Fruit fly (Drosophila melanogaster) whole organism, embryonic: Measurements from ENCODE around the gene Atg8b.

Source experiments
- Ada2b ChIP-seq: fragments of 200-800 bp; sonication (Bioruptor generic); IDR thresholded peaks from 2 replicates; pipeline ENCODE4 v1.3.6; 2022; ENCODE audit warnings: missing biosample characterization, missing genetic modification characterization
- Awh ChIP-seq: fragments of 200-800 bp; sonication (Bioruptor generic); IDR thresholded peaks from 2 replicates; pipeline ENCODE4, ENCODE4 v1.3.6; 2022; ENCODE audit warnings: missing biosample characterization, missing genetic modification characterization
- BtbVII ChIP-seq: fragments of 200-800 bp; sonication (Bioruptor generic); optimal IDR thresholded peaks from 3 replicates; lab custom pipeline; 2017; ENCODE audit warnings: missing biosample characterization, mild to moderate bottlenecking, missing genetic modification characterization
- CG10147 ChIP-seq: fragments of 200-800 bp; sonication (Bioruptor generic); optimal IDR thresholded peaks from 2 replicates; lab custom pipeline; 2019; ENCODE audit warnings: missing biosample characterization, mild to moderate bottlenecking, missing genetic modification characterization, moderate library complexity
- CG10431 ChIP-seq: fragments of 200-800 bp; sonication (Bioruptor generic); optimal IDR thresholded peaks from 3 replicates; lab custom pipeline; 2018; ENCODE audit warnings: missing biosample characterization, mild to moderate bottlenecking, missing genetic modification characterization
- CG11456 ChIP-seq: fragments of 200-800 bp; sonication (Bioruptor generic); IDR thresholded peaks from 3 replicates; pipeline ENCODE4 v1.3.6; 2022; ENCODE audit warnings: missing biosample characterization, missing genetic modification characterization
- CG13123 ChIP-seq: fragments of 200-800 bp; sonication (Bioruptor generic); optimal IDR thresholded peaks from 2 replicates; lab custom pipeline; 2016; ENCODE audit warnings: missing biosample characterization, missing genetic modification characterization
- CG13624 ChIP-seq: fragments of 200-800 bp; sonication (Bioruptor generic); optimal IDR thresholded peaks from 2 replicates; lab custom pipeline; 2016; ENCODE audit warnings: missing biosample characterization, missing genetic modification characterization
- CG14050 ChIP-seq: fragments of 200-800 bp; sonication (Bioruptor generic); IDR thresholded peaks from 3 replicates; pipeline ENCODE4 v1.3.6; 2022; ENCODE audit warnings: missing biosample characterization, missing genetic modification characterization
- CG1603 ChIP-seq: fragments of 200-800 bp; sonication (Bioruptor generic); optimal IDR thresholded peaks from 2 replicates; lab custom pipeline; 2019; ENCODE audit warnings: missing biosample characterization, mild to moderate bottlenecking, missing genetic modification characterization, moderate library complexity
- CG17359 ChIP-seq: fragments of 200-800 bp; sonication (Bioruptor generic); optimal IDR thresholded peaks from 3 replicates; lab custom pipeline; 2018; ENCODE audit warnings: missing biosample characterization, mild to moderate bottlenecking, missing genetic modification characterization, moderate library complexity
- CG17361 ChIP-seq: fragments of 200-800 bp; sonication (Bioruptor generic); IDR thresholded peaks from 3 replicates; pipeline ENCODE4 v1.3.6; 2022; ENCODE audit warnings: missing biosample characterization, missing genetic modification characterization
- CG17612 ChIP-seq: fragments of 200-800 bp; sonication (Bioruptor generic); IDR thresholded peaks from 2 replicates; pipeline ENCODE4 v1.3.6; 2022; ENCODE audit warnings: missing biosample characterization, missing genetic modification characterization
- CG17802 ChIP-seq: fragments of 200-800 bp; sonication (Bioruptor generic); optimal IDR thresholded peaks from 2 replicates; lab custom pipeline; 2018; ENCODE audit warnings: missing biosample characterization, mild to moderate bottlenecking, missing genetic modification characterization, moderate library complexity
- CG18011 ChIP-seq: fragments of 200-800 bp; sonication (Bioruptor generic); optimal IDR thresholded peaks from 2 replicates; lab custom pipeline; 2017; ENCODE audit warnings: missing biosample characterization, missing genetic modification characterization, mild to moderate bottlenecking, moderate library complexity, missing genotype
- CG18599 ChIP-seq: fragments of 200-800 bp; sonication (Bioruptor generic); optimal IDR thresholded peaks from 3 replicates; lab custom pipeline; 2017; ENCODE audit warnings: missing biosample characterization, missing genetic modification characterization, mild to moderate bottlenecking, moderate library complexity, missing genetic modification reagents
- CG18764 ChIP-seq: fragments of 200-800 bp; sonication (Bioruptor generic); optimal IDR thresholded peaks from 3 replicates; lab custom pipeline; 2016; ENCODE audit warnings: missing biosample characterization, missing genetic modification characterization
- CG2120 ChIP-seq: fragments of 200-800 bp; sonication (Bioruptor generic); optimal IDR thresholded peaks from 3 replicates; lab custom pipeline; 2016; ENCODE audit warnings: missing biosample characterization, missing genetic modification characterization
- CG3065 ChIP-seq: fragments of 200-800 bp; sonication (Bioruptor generic); optimal IDR thresholded peaks from 2 replicates; lab custom pipeline; 2016; ENCODE audit warnings: missing biosample characterization, missing genetic modification characterization
- CG32532 ChIP-seq: fragments of 200-800 bp; sonication (Bioruptor generic); IDR thresholded peaks from 2 replicates; pipeline ENCODE4 v1.3.6; 2022; ENCODE audit warnings: missing biosample characterization, missing genetic modification characterization
- CG4282 ChIP-seq: fragments of 200-800 bp; sonication (Bioruptor generic); optimal IDR thresholded peaks from 2 replicates; lab custom pipeline; 2016; ENCODE audit warnings: missing biosample characterization, missing genetic modification characterization
- CG4328 ChIP-seq: fragments of 200-800 bp; sonication (Bioruptor generic); optimal IDR thresholded peaks from 3 replicates; lab custom pipeline; 2017; ENCODE audit warnings: missing biosample characterization, missing genetic modification reagents, missing genetic modification characterization
- CG4404 ChIP-seq: fragments of 200-800 bp; sonication (Bioruptor generic); IDR thresholded peaks from 2 replicates; pipeline ENCODE4 v1.3.6; 2022; ENCODE audit warnings: missing biosample characterization, missing genetic modification characterization
- CG4854 ChIP-seq: fragments of 200-800 bp; sonication (Bioruptor generic); optimal IDR thresholded peaks from 2 replicates; lab custom pipeline; 2016; ENCODE audit warnings: missing biosample characterization, missing genetic modification characterization, inconsistent platforms
- CG5245 ChIP-seq: fragments of 200-800 bp; sonication (Bioruptor generic); optimal IDR thresholded peaks from 3 replicates; lab custom pipeline; 2016; ENCODE audit warnings: missing biosample characterization, missing genetic modification characterization
- CG7987 ChIP-seq: fragments of 200-800 bp; sonication (Bioruptor generic); optimal IDR thresholded peaks from 2 replicates; lab custom pipeline; 2018; ENCODE audit warnings: missing biosample characterization, mild to moderate bottlenecking, missing genetic modification characterization, moderate library complexity
- CG9817 ChIP-seq: fragments of 200-800 bp; sonication (Bioruptor generic); optimal IDR thresholded peaks from 2 replicates; lab custom pipeline; 2018; ENCODE audit warnings: missing biosample characterization, mild to moderate bottlenecking, missing genetic modification characterization, moderate library complexity
- Dbx ChIP-seq: fragments of 200-800 bp; sonication (Bioruptor generic); IDR thresholded peaks from 3 replicates; pipeline ENCODE4 v1.3.6; 2022; ENCODE audit warnings: missing biosample characterization, missing genetic modification characterization
- HHEX ChIP-seq: fragments of 200-800 bp; sonication (Bioruptor generic); optimal IDR thresholded peaks from 3 replicates; lab custom pipeline; 2017; ENCODE audit warnings: missing biosample characterization, mild to moderate bottlenecking, missing genetic modification characterization, missing genetic modification reagents
- Neu2 ChIP-seq: fragments of 200-800 bp; sonication (Bioruptor generic); optimal IDR thresholded peaks from 3 replicates; lab custom pipeline; 2016; ENCODE audit warnings: missing biosample characterization, missing genetic modification characterization, borderline replicate concordance
- Rfx ChIP-seq: fragments of 200-800 bp; sonication (Bioruptor generic); IDR thresholded peaks from 2 replicates; pipeline ENCODE4 v1.3.6; 2022; ENCODE audit warnings: missing biosample characterization, missing genetic modification characterization
- Sox102F ChIP-seq: fragments of 200-800 bp; sonication (Bioruptor generic); optimal IDR thresholded peaks from 2 replicates; lab custom pipeline; 2018; ENCODE audit warnings: missing biosample characterization, mild to moderate bottlenecking, missing genetic modification characterization, moderate library complexity
- Stat92E ChIP-seq, 3 experiments: fragments of >200 bp in 2 of 3; fragments of 200-800 bp in 1 of 3; sonication (Bioruptor generic) in 1 of 3; optimal IDR thresholded peaks; 2 replicates each; lab custom pipeline; 2017 to 2019; ENCODE audit warnings: missing biosample characterization in 3 of 3, missing genetic modification characterization in 3 of 3, mild to moderate bottlenecking in 1 of 3, moderate library complexity in 1 of 3
- bbx ChIP-seq: fragments of 200-800 bp; sonication (Bioruptor generic); IDR thresholded peaks from 2 replicates; pipeline ENCODE4 v1.3.6; 2022; ENCODE audit warnings: missing biosample characterization, missing genetic modification characterization; ENCODE audit not compliant: partially characterized antibody
- cas ChIP-seq: fragments of 200-800 bp; sonication (Bioruptor generic); IDR thresholded peaks from 2 replicates; pipeline ENCODE4 v1.3.6; 2022; ENCODE audit warnings: missing biosample characterization, missing genetic modification characterization
- cg ChIP-seq: fragments of 200-800 bp; sonication (Bioruptor generic); optimal IDR thresholded peaks from 3 replicates; lab custom pipeline; 2019; ENCODE audit warnings: missing biosample characterization, mild to moderate bottlenecking, missing genetic modification characterization, moderate library complexity
- chif ChIP-seq, 2 experiments: fragments of 200-800 bp; sonication (Bioruptor generic); optimal IDR thresholded peaks; 3 replicates each; lab custom pipeline; 2016; ENCODE audit warnings: missing biosample characterization in 2 of 2, missing genetic modification characterization in 2 of 2
- chm ChIP-seq: fragments of 200-800 bp; sonication (Bioruptor generic); IDR thresholded peaks from 2 replicates; pipeline ENCODE4 v1.3.6; 2022; ENCODE audit warnings: missing biosample characterization, missing genetic modification characterization
- ftz-f1 ChIP-seq: fragments of 200-800 bp; sonication (Bioruptor generic); optimal IDR thresholded peaks from 2 replicates; lab custom pipeline; 2016; ENCODE audit warnings: missing biosample characterization, missing genetic modification characterization
- gfzf ChIP-seq: fragments of 200-800 bp; sonication (Bioruptor generic); optimal IDR thresholded peaks from 2 replicates; lab custom pipeline; 2016; ENCODE audit warnings: missing biosample characterization, mild to moderate bottlenecking, missing genetic modification characterization, moderate library complexity
- gt ChIP-seq: fragments of 200-800 bp; sonication (Bioruptor generic); IDR thresholded peaks from 2 replicates; pipeline ENCODE4 v1.3.6; 2022; ENCODE audit warnings: missing biosample characterization, missing genetic modification characterization
- inv ChIP-seq: fragments of 200-800 bp; sonication (Bioruptor generic); IDR thresholded peaks from 2 replicates; pipeline ENCODE4 v1.3.6; 2022; ENCODE audit warnings: missing biosample characterization, missing genetic modification characterization; ENCODE audit not compliant: partially characterized antibody
- lola ChIP-seq, 3 experiments: fragments of >200 bp in 2 of 3; fragments of 200-800 bp in 1 of 3; sonication (Bioruptor generic) in 1 of 3; optimal IDR thresholded peaks; 2 replicates each; lab custom pipeline; 2017 to 2019; ENCODE audit warnings: missing biosample characterization in 3 of 3, missing genetic modification characterization in 3 of 3, mild to moderate bottlenecking in 1 of 3, moderate library complexity in 1 of 3
- seq ChIP-seq: fragments of 200-800 bp; sonication (Bioruptor generic); IDR thresholded peaks from 2 replicates; pipeline ENCODE4 v1.3.6; 2022; ENCODE audit warnings: missing biosample characterization, missing genetic modification characterization
- slp2 ChIP-seq: fragments of 200-800 bp; sonication (Bioruptor generic); optimal IDR thresholded peaks from 2 replicates; lab custom pipeline; 2016; ENCODE audit warnings: missing biosample characterization, missing genetic modification characterization
- sug ChIP-seq: fragments of 200-800 bp; optimal IDR thresholded peaks from 2 replicates; lab custom pipeline; 2019; ENCODE audit warnings: missing biosample characterization, mild to moderate bottlenecking, missing genetic modification characterization, moderate library complexity
- vvl ChIP-seq: fragments of 200-800 bp; sonication (Bioruptor generic); IDR thresholded peaks from 2 replicates; pipeline ENCODE4 v1.3.6; 2022; ENCODE audit warnings: missing biosample characterization, missing genetic modification characterization
- wor ChIP-seq: fragments of 200-800 bp; sonication (Bioruptor generic); IDR thresholded peaks from 2 replicates; pipeline ENCODE4 v1.3.6; 2022; ENCODE audit warnings: missing biosample characterization, missing genetic modification characterization

Gene Atg8b

DNA sequence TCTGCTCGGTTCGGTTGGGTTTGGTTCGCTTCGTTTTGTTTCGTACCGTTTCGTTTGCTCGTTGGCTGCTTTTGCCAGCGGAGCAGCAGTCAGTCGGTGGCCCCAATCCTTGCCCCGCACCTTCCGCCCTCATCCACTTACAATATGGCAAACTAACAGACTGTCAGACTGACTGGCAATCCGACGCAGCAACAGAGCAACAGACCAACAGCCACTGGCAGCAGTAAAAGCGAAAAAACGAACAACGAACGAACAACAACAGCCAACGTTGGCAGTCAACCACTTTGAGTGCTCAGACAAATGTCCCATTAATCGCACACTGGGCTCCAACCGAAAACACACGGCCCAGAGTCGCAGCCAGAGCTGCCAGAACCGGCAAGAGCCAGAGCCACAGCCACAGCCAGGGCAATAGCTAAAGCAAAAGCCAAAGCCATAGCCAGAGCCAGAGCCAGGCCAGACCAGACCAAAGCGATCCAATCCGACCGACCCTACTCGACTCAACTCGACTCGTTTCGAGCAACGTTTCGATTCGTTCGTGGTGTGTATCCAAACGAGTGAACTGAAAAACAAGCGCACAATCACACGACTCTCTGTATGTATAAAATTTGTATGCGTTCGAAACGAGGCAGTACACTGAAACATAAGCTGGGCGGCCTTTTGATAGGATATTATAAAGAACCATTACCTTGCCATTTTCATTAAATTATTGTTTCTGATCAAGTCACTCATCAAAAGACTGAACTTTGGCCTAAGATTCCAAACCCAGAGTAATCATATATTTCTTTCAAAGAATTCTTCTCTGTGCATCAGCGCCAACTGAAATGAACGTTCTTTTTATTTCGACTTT is 20.9 kb downstream of the Atg8b start (continued):
- TF ChIP-seq CG5245 (GFP tag; lab: Kevin White, UChicago) (peak; percentile 99), inv (GFP tag; lab: Robert Waterston, UW) (no peak), Sox102F (GFP tag; lab: Kevin White, UChicago) (peak; percentile 99), CG10147 (GFP tag; lab: Kevin White, UChicago) (peak; percentile 97), CG14050 (peak; percentile 99), sug (tag; lab: Kevin White, UChicago) (peak; percentile 88), CG2120 (GFP tag; lab: Kevin White, UChicago) (peak; percentile 99), CG17612 (GFP tag; lab: Robert Waterston, UW) (peak; percentile 98), CG4282 (GFP tag; lab: Kevin White, UChicago) (peak; percentile 97), vvl (GFP tag; lab: Robert Waterston, UW) (peak; percentile 99), CG17802 (tag; lab: Kevin White, UChicago) (peak; percentile 93), CG18599 (GFP tag; lab: Kevin White, UChicago) (peak; percentile 99), cas (GFP tag; lab: Robert Waterston, UW) (peak; percentile 97), Awh (GFP tag; lab: Robert Waterston, UW) (peak; percentile 99), ftz-f1 (peak; percentile 87), CG18764 (GFP tag; lab: Kevin White, UChicago) (peak; percentile 99), CG1603 (tag; lab: Kevin White, UChicago) (peak; percentile 98), Neu2 (peak; percentile 90), CG32532 (GFP tag; lab: Robert Waterston, UW) (peak; percentile 99), gt (peak; percentile 95), BtbVII (GFP tag; lab: Kevin White, UChicago) (peak; percentile 99), cg (peak; percentile 45), CG9817 (tag; lab: Kevin White, UChicago) (peak; percentile 97), Rfx (peak; percentile 99), CG4404 (peak; percentile 95), CG18011 (GFP tag; lab: Kevin White, UChicago) (peak; percentile 93), HHEX (GFP tag; lab: Kevin White, UChicago) (peak; percentile 99), wor (GFP tag; lab: Robert Waterston, UW) (peak; percentile 98), slp2 (GFP tag; lab: Kevin White, UChicago) (peak; percentile 99), Stat92E (GFP tag; optimal IDR thresholded peaks at IDR 0.05; lab: Kevin White, UChicago) (peak in 1 of 3 experiments; percentile 96), gfzf (GFP tag; lab: Kevin White, UChicago) (peak; percentile 33), CG13123 (GFP tag; lab: Kevin White, UChicago) (peak; percentile 98), CG3065 (GFP tag; lab: Kevin White, UChicago) (peak; percentile 98), CG17361 (GFP tag; lab: Robert Waterston, UW) (peak; percentile 99), Ada2b (GFP tag; lab: Robert Waterston, UW) (peak; percentile 99), CG13624 (peak; percentile 99), CG17359 (tag; lab: Kevin White, UChicago) (peak; percentile 99), CG4854 (GFP tag; lab: Kevin White, UChicago) (peak; percentile 99), CG4328 (GFP tag; lab: Kevin White, UChicago) (peak; percentile 86), Dbx (GFP tag; lab: Robert Waterston, UW) (peak; percentile 99), CG10431 (GFP tag; lab: Kevin White, UChicago) (peak; percentile 89), chif (GFP tag; optimal IDR thresholded peaks at IDR 0.05; lab: Kevin White, UChicago) (peak; percentile 99), bbx (no peak), CG11456 (GFP tag; lab: Robert Waterston, UW) (peak; percentile 99), seq (GFP tag; lab: Robert Waterston, UW) (peak; percentile 100), chm (peak; percentile 99), CG7987 (GFP tag; lab: Kevin White, UChicago) (peak; percentile 94), lola (GFP tag; optimal IDR thresholded peaks at IDR 0.05; lab: Kevin White, UChicago) (peak in 1 of 3 experiments; percentile 97)
